Fruit fly (Drosophila melanogaster) whole organism, embryonic: Measurements from ENCODE around the gene CCHa2.

Source experiments
- Blimp-1 ChIP-seq: fragments of 200-800 bp; sonication (Bioruptor generic); optimal IDR thresholded peaks from 3 replicates; lab custom pipeline; 2018; ENCODE audit warnings: missing biosample characterization, missing genetic modification characterization, mild to moderate bottlenecking, moderate library complexity, missing genetic modification reagents
- C15 ChIP-seq: fragments of 200-800 bp; sonication (Bioruptor generic); IDR thresholded peaks from 3 replicates; pipeline ENCODE4 v1.3.6; 2022; ENCODE audit warnings: missing biosample characterization, missing genetic modification characterization
- CG10147 ChIP-seq: fragments of 200-800 bp; sonication (Bioruptor generic); optimal IDR thresholded peaks from 2 replicates; lab custom pipeline; 2019; ENCODE audit warnings: missing biosample characterization, mild to moderate bottlenecking, missing genetic modification characterization, moderate library complexity
- CG10431 ChIP-seq: fragments of 200-800 bp; sonication (Bioruptor generic); optimal IDR thresholded peaks from 3 replicates; lab custom pipeline; 2018; ENCODE audit warnings: missing biosample characterization, mild to moderate bottlenecking, missing genetic modification characterization
- CG10654 ChIP-seq: fragments of 200-800 bp; sonication (Bioruptor generic); optimal IDR thresholded peaks from 2 replicates; lab custom pipeline; 2016; ENCODE audit warnings: missing biosample characterization, missing genetic modification characterization
- CG11723 ChIP-seq: fragments of 200-800 bp; sonication (Bioruptor generic); optimal IDR thresholded peaks from 2 replicates; lab custom pipeline; 2017; ENCODE audit warnings: missing biosample characterization, mild to moderate bottlenecking, missing genetic modification characterization
- CG12155 ChIP-seq: fragments of 200-800 bp; sonication (Bioruptor generic); optimal IDR thresholded peaks from 3 replicates; lab custom pipeline; 2016; ENCODE audit warnings: missing biosample characterization, missing genetic modification characterization
- CG1233 ChIP-seq: fragments of 200-800 bp; sonication (Bioruptor generic); optimal IDR thresholded peaks from 4 replicates; lab custom pipeline; 2018; ENCODE audit warnings: missing biosample characterization, mild to moderate bottlenecking, missing genetic modification characterization
- CG17385 ChIP-seq: fragments of 200-800 bp; sonication (Bioruptor generic); optimal IDR thresholded peaks from 3 replicates; lab custom pipeline; 2018; ENCODE audit warnings: missing biosample characterization, mild to moderate bottlenecking, missing genetic modification characterization
- CG18619 ChIP-seq: fragments of 200-800 bp; sonication (Bioruptor generic); optimal IDR thresholded peaks from 3 replicates; lab custom pipeline; 2017; ENCODE audit warnings: missing biosample characterization, mild to moderate bottlenecking, missing genetic modification characterization
- CG2202 ChIP-seq: fragments of 200-800 bp; sonication (Bioruptor generic); optimal IDR thresholded peaks from 2 replicates; lab custom pipeline; 2018; ENCODE audit warnings: missing biosample characterization, mild to moderate bottlenecking, missing genetic modification characterization
- CG2875 ChIP-seq: fragments of 200-800 bp; sonication (Bioruptor generic); optimal IDR thresholded peaks from 2 replicates; lab custom pipeline; 2017; ENCODE audit warnings: missing biosample characterization, mild to moderate bottlenecking, missing genetic modification characterization, missing genetic modification reagents
- CG2889 ChIP-seq: fragments of 200-800 bp; sonication (Bioruptor generic); IDR thresholded peaks from 3 replicates; pipeline ENCODE4 v1.3.6; 2022; ENCODE audit warnings: missing biosample characterization, missing genetic modification characterization
- CG31224 ChIP-seq: fragments of 200-800 bp; sonication (Bioruptor generic); IDR thresholded peaks from 2 replicates; pipeline ENCODE4 v1.3.6; 2022; ENCODE audit warnings: missing biosample characterization, missing genetic modification characterization
- CG31441 ChIP-seq: fragments of 200-800 bp; sonication (Bioruptor generic); IDR thresholded peaks from 2 replicates; pipeline ENCODE4 v1.3.6; 2022; ENCODE audit warnings: missing biosample characterization, missing genetic modification characterization
- CG3281 ChIP-seq: fragments of 200-800 bp; sonication (Bioruptor generic); optimal IDR thresholded peaks from 3 replicates; lab custom pipeline; 2017; ENCODE audit warnings: missing biosample characterization, mild to moderate bottlenecking, missing genetic modification characterization
- CG33557 ChIP-seq: fragments of 200-800 bp; sonication (Bioruptor generic); optimal IDR thresholded peaks from 2 replicates; lab custom pipeline; 2019; ENCODE audit warnings: missing biosample characterization, mild to moderate bottlenecking, missing genetic modification characterization, moderate library complexity
- CG3407 ChIP-seq: fragments of 200-800 bp; sonication (Bioruptor generic); optimal IDR thresholded peaks from 2 replicates; lab custom pipeline; 2018; ENCODE audit warnings: missing biosample characterization, mild to moderate bottlenecking, missing genetic modification characterization
- CG4328 ChIP-seq: fragments of 200-800 bp; sonication (Bioruptor generic); optimal IDR thresholded peaks from 3 replicates; lab custom pipeline; 2017; ENCODE audit warnings: missing biosample characterization, missing genetic modification reagents, missing genetic modification characterization
- CG4730 ChIP-seq: fragments of 200-800 bp; sonication (Bioruptor generic); IDR thresholded peaks from 2 replicates; pipeline ENCODE4 v1.3.6; 2022; ENCODE audit warnings: missing biosample characterization, missing genetic modification characterization
- CG4820 ChIP-seq: fragments of 200-800 bp; sonication (Bioruptor generic); optimal IDR thresholded peaks from 3 replicates; lab custom pipeline; 2016; ENCODE audit warnings: missing biosample characterization, missing genetic modification characterization
- CG6654 ChIP-seq: fragments of 200-800 bp; sonication (Bioruptor generic); optimal IDR thresholded peaks from 2 replicates; lab custom pipeline; 2017; ENCODE audit warnings: missing biosample characterization, mild to moderate bottlenecking, missing genetic modification characterization
- CG7987 ChIP-seq: fragments of 200-800 bp; sonication (Bioruptor generic); optimal IDR thresholded peaks from 2 replicates; lab custom pipeline; 2018; ENCODE audit warnings: missing biosample characterization, mild to moderate bottlenecking, missing genetic modification characterization, moderate library complexity
- CG8290 ChIP-seq, 3 experiments: fragments of 200-800 bp; sonication (Bioruptor generic); optimal IDR thresholded peaks; 2 replicates each; lab custom pipeline; 2016 to 2019; ENCODE audit warnings: missing biosample characterization in 3 of 3, missing genetic modification characterization in 3 of 3, mild to moderate bottlenecking in 2 of 3, moderate library complexity in 1 of 3
- CG8944 ChIP-seq: fragments of 200-800 bp; sonication (Bioruptor generic); optimal IDR thresholded peaks from 3 replicates; lab custom pipeline; 2016; ENCODE audit warnings: missing biosample characterization, missing genetic modification characterization
- CG9215 ChIP-seq: fragments of 200-800 bp; sonication (Bioruptor generic); IDR thresholded peaks from 2 replicates; pipeline ENCODE4 v1.3.6; 2022; ENCODE audit warnings: missing biosample characterization, missing genetic modification characterization
- Dad ChIP-seq: fragments of 200-800 bp; sonication (Bioruptor generic); optimal IDR thresholded peaks from 3 replicates; lab custom pipeline; 2016; ENCODE audit warnings: missing biosample characterization, missing genetic modification characterization
- Dbx ChIP-seq: fragments of 200-800 bp; sonication (Bioruptor generic); IDR thresholded peaks from 3 replicates; pipeline ENCODE4 v1.3.6; 2022; ENCODE audit warnings: missing biosample characterization, missing genetic modification characterization
- Fer2 ChIP-seq: fragments of 200-800 bp; sonication (Bioruptor generic); optimal IDR thresholded peaks from 2 replicates; lab custom pipeline; 2018; ENCODE audit warnings: missing biosample characterization, mild to moderate bottlenecking, missing genetic modification characterization, moderate library complexity
- Fer3 ChIP-seq: fragments of 200-800 bp; sonication (Bioruptor generic); optimal IDR thresholded peaks from 2 replicates; lab custom pipeline; 2018; ENCODE audit warnings: missing biosample characterization, mild to moderate bottlenecking, missing genetic modification characterization, moderate library complexity
- Hmx ChIP-seq: fragments of 200-800 bp; sonication (Bioruptor generic); optimal IDR thresholded peaks from 2 replicates; lab custom pipeline; 2016; ENCODE audit warnings: missing biosample characterization, missing genetic modification characterization
- PHDP ChIP-seq: fragments of 200-800 bp; sonication (Bioruptor generic); optimal IDR thresholded peaks from 3 replicates; lab custom pipeline; 2018; ENCODE audit warnings: missing biosample characterization, mild to moderate bottlenecking, missing genetic modification characterization, moderate library complexity
- ara ChIP-seq: fragments of 200-800 bp; sonication (Bioruptor generic); IDR thresholded peaks from 2 replicates; pipeline ENCODE4 v1.3.6; 2022; ENCODE audit warnings: missing biosample characterization, missing genetic modification characterization
- cad ChIP-seq: fragments of >200 bp; optimal IDR thresholded peaks from 2 replicates; lab custom pipeline; 2017; ENCODE audit warnings: missing biosample characterization, missing genetic modification characterization
- caup ChIP-seq: fragments of 200-800 bp; sonication (Bioruptor generic); optimal IDR thresholded peaks from 3 replicates; lab custom pipeline; 2017; ENCODE audit warnings: missing biosample characterization, mild to moderate bottlenecking, missing genetic modification characterization, moderate library complexity; ENCODE audit not compliant: severe bottlenecking
- chinmo ChIP-seq: fragments of 200-800 bp; sonication (Bioruptor generic); IDR thresholded peaks from 4 replicates; pipeline ENCODE4 v1.3.6; 2022; ENCODE audit warnings: missing biosample characterization, missing genetic modification characterization; ENCODE audit not compliant: partially characterized antibody
- crol ChIP-seq: fragments of 200-800 bp; sonication (Bioruptor generic); IDR thresholded peaks from 2 replicates; pipeline ENCODE4 v1.3.6; 2022; ENCODE audit warnings: missing biosample characterization, missing genetic modification characterization
- dysf ChIP-seq: fragments of 200-800 bp; sonication (Bioruptor generic); IDR thresholded peaks from 3 replicates; pipeline ENCODE4 v1.3.6; 2022; ENCODE audit warnings: missing biosample characterization, missing genetic modification characterization
- fd3F ChIP-seq: fragments of 200-800 bp; sonication (Bioruptor generic); optimal IDR thresholded peaks from 2 replicates; lab custom pipeline; 2018; ENCODE audit warnings: missing biosample characterization, mild to moderate bottlenecking, missing genetic modification characterization, moderate library complexity
- knrl ChIP-seq: fragments of 200-800 bp; sonication (Bioruptor generic); IDR thresholded peaks from 3 replicates; pipeline ENCODE4 v1.3.6; 2022; ENCODE audit warnings: missing biosample characterization, missing genetic modification characterization; ENCODE audit not compliant: partially characterized antibody
- lola ChIP-seq, 3 experiments: fragments of >200 bp in 2 of 3; fragments of 200-800 bp in 1 of 3; sonication (Bioruptor generic) in 1 of 3; optimal IDR thresholded peaks; 2 replicates each; lab custom pipeline; 2017 to 2019; ENCODE audit warnings: missing biosample characterization in 3 of 3, missing genetic modification characterization in 3 of 3, mild to moderate bottlenecking in 1 of 3, moderate library complexity in 1 of 3
- salm ChIP-seq: fragments of 200-800 bp; sonication (Bioruptor generic); optimal IDR thresholded peaks from 2 replicates; lab custom pipeline; 2018; ENCODE audit warnings: missing biosample characterization, mild to moderate bottlenecking, missing genetic modification characterization
- scrt ChIP-seq: fragments of 200-800 bp; sonication (Bioruptor generic); optimal IDR thresholded peaks from 2 replicates; lab custom pipeline; 2018; ENCODE audit warnings: missing biosample characterization, mild to moderate bottlenecking, missing genetic modification characterization, moderate library complexity
- sd ChIP-seq: fragments of 200-800 bp; sonication (Bioruptor generic); optimal IDR thresholded peaks from 3 replicates; lab custom pipeline; 2018; ENCODE audit warnings: missing biosample characterization, mild to moderate bottlenecking, missing genetic modification characterization, moderate library complexity
- sisA ChIP-seq: fragments of 200-800 bp; sonication (Bioruptor generic); IDR thresholded peaks from 2 replicates; pipeline ENCODE4 v1.3.6; 2022; ENCODE audit warnings: missing biosample characterization, missing genetic modification characterization
- sqz ChIP-seq: fragments of 200-800 bp; sonication (Bioruptor generic); optimal IDR thresholded peaks from 3 replicates; lab custom pipeline; 2018; ENCODE audit warnings: missing biosample characterization, mild to moderate bottlenecking, missing genetic modification characterization
- stc ChIP-seq: fragments of 200-800 bp; sonication (Bioruptor generic); IDR thresholded peaks from 2 replicates; pipeline ENCODE4 v1.3.6; 2022; ENCODE audit warnings: missing biosample characterization, missing genetic modification characterization
- zf30C ChIP-seq: fragments of 200-800 bp; sonication (Bioruptor generic); optimal IDR thresholded peaks from 3 replicates; lab custom pipeline; 2018; ENCODE audit warnings: missing biosample characterization, mild to moderate bottlenecking, missing genetic modification characterization

Gene CCHa2

DNA sequence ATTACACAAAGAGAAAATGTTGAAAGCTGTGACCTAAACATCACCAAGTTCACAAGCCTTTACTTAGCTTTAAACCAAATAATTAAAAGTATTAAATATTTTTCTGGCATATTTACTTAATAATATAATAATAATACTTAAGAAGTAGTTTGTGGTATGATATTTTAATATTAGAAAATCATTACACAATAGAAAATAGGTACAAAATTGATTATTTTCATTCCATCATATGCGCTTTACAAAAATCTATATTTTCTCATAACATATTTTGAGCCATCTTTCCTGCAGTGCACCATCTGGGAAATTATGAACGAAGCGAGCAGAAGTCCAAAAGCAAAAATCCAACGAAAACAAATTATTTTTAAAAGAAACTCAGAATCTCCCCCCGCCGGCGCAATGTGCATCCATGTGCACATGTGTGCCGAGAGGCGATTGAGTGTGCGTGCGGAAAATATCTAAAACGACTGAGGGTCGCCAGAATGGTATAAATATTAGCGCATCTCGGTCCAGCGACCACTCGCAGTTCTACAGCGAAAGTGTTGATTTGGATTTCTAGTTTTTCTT lies 30.6 kb upstream of the CCHa2 start, which contains the start of gene Act87E (continued):
- TF ChIP-seq CG8944 (no peak), Fer3 (tag; lab: Kevin White, UChicago) (peak; percentile 1), CG2202 (tag; lab: Kevin White, UChicago) (peak; percentile 42), CG4328 (GFP tag; lab: Kevin White, UChicago) (peak; percentile 3), caup (GFP tag; lab: Kevin White, UChicago) (no peak), PHDP (tag; lab: Kevin White, UChicago) (peak; percentile 67), CG31441 (GFP tag; lab: Robert Waterston, UW) (peak; percentile 89), CG12155 (GFP tag; lab: Kevin White, UChicago) (peak; percentile 19), C15 (GFP tag; lab: Robert Waterston, UW) (no peak), CG11723 (GFP tag; lab: Kevin White, UChicago) (peak; percentile 45), CG2889 (no peak), CG2875 (peak; percentile 41), sd (tag; lab: Kevin White, UChicago) (peak; percentile 4), CG1233 (peak; percentile 9), fd3F (GFP tag; lab: Kevin White, UChicago) (peak; percentile 52), chinmo (GFP tag; lab: Robert Waterston, UW) (peak; percentile 65; the same call in 2 of the 4 replicates), CG4820 (GFP tag; lab: Kevin White, UChicago) (peak; percentile 15), Dbx (GFP tag; lab: Robert Waterston, UW) (peak; percentile 41; the same call in 1 of the 3 replicates), Fer2 (tag; lab: Kevin White, UChicago) (peak; percentile 12), CG33557 (peak; percentile 69), Hmx (GFP tag; lab: Kevin White, UChicago) (no peak), CG31224 (GFP tag; lab: Robert Waterston, UW) (0 out of 2 replicates have a peak, but pooled peaks have one; percentile 8), knrl (GFP tag; lab: Robert Waterston, UW) (no peak), CG7987 (GFP tag; lab: Kevin White, UChicago) (no peak), CG4730 (GFP tag; lab: Robert Waterston, UW) (0 out of 2 replicates have a peak, but pooled peaks have one; percentile 19), crol (GFP tag; lab: Robert Waterston, UW) (peak; percentile 66), CG6654 (GFP tag; lab: Kevin White, UChicago) (peak; percentile 14), CG3407 (GFP tag; lab: Kevin White, UChicago) (peak; percentile 54), dysf (GFP tag; lab: Robert Waterston, UW) (peak; percentile 65; the same call in 2 of the 3 replicates), sqz (GFP tag; lab: Kevin White, UChicago) (peak; percentile 50), CG8290 (GFP tag; optimal IDR thresholded peaks at IDR 0.05; lab: Kevin White, UChicago) (peak; percentile 35), CG8290 (tag; optimal IDR thresholded peaks at IDR 0.05; lab: Kevin White, UChicago) (no peak), salm (tag; lab: Kevin White, UChicago) (peak; percentile 71), cad (GFP tag; lab: Kevin White, UChicago) (no peak), zf30C (peak; percentile 80), CG10147 (peak; percentile 2), stc (GFP tag; lab: Robert Waterston, UW) (peak; percentile 58), CG18619 (peak; percentile 59), sisA (GFP tag; lab: Robert Waterston, UW) (peak; percentile 55; the same call in 1 of the 2 replicates), Blimp-1 (GFP tag; lab: Kevin White, UChicago) (peak; percentile 73), CG17385 (GFP tag; lab: Kevin White, UChicago) (peak; percentile 54), ara (GFP tag; lab: Robert Waterston, UW) (peak; percentile 68), CG3281 (GFP tag; lab: Kevin White, UChicago) (peak; percentile 60), lola (GFP tag; optimal IDR thresholded peaks at IDR 0.05; lab: Kevin White, UChicago) (peak in 1 of 3 experiments; percentile 87), scrt (GFP tag; lab: Kevin White, UChicago) (peak; percentile 35), CG10431 (GFP tag; lab: Kevin White, UChicago) (peak; percentile 8), Dad (GFP tag; lab: Kevin White, UChicago) (no peak), CG9215 (GFP tag; lab: Robert Waterston, UW) (0 out of 2 replicates have a peak, but pooled peaks have one; percentile 38), CG10654 (peak; percentile 14)
